Fruit fly (Drosophila melanogaster): ENCODE measurements around the gene Sfxn1-3.

The Sfxn1-3 gene

DNA sequence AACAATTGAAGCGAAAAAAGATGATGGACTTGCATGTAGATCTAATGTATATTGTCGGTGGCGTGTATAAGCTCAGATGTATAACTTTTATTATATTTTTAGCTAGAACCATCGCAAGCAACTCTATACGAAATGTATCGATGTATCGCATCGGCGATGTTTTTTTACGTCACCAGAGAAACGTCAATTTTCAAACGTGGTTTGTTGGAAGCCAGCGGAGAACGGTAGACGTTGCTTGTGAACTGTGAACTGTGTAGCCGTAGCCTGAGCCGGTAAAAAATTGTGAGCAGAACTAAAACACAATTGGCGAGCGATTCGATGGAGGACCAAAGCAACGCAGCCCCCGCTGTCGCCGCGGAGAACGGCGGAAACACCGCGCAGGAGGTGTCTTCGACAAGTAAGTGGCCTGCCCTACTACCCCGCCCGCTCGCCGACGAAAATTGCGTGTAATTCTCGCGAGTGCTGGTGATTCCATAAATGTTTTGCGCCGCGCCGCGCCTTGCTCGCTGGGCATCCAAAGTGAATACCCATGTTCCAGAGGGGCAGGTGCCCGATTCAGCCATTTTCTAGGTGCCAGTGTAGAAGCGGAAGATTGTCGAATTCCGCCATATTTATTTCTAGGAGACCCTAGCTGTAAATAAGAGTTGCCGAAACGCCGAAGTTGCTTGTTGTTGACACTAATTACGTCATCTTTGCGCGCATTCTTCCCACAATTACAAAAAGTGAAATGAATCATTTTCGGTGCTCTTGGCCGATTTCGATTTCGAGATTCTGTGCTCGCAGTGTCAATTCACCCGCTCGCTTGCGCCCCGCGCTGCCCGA is 24.7 kb downstream of the Sfxn1-3 start, which contains the start of gene lost:
Gene lost (plus strand): TSS at position 193 of the 822 bp plus-strand sequence.
- TF ChIP-seq row (GFP tag; IDR thresholded peaks at IDR 0.05) (peak; percentile 80), CG6791 (GFP tag; IDR thresholded peaks at IDR 0.05; ENCODE audit: partially characterized antibody) (peak; percentile 100), CG4424 (GFP tag; optimal IDR thresholded peaks at IDR 0.05) (no peak), CG9437 (GFP tag; optimal IDR thresholded peaks at IDR 0.05) (peak; percentile 98), insv (GFP tag; optimal IDR thresholded peaks at IDR 0.05) (no peak), Dll (GFP tag; IDR thresholded peaks at IDR 0.05; ENCODE audit: partially characterized antibody) (peak; percentile 97), mam (GFP tag; optimal IDR thresholded peaks at IDR 0.05) (peak; percentile 29), Adf1 (GFP tag; IDR thresholded peaks at IDR 0.05) (peak; percentile 43), CG11695 (GFP tag; IDR thresholded peaks at IDR 0.05) (0 out of 3 replicates have a peak, but pooled peaks have one; percentile 16), caup (GFP tag; optimal IDR thresholded peaks at IDR 0.05; ENCODE audit: severe bottlenecking) (peak; percentile 44), CG30403 (GFP tag; optimal IDR thresholded peaks at IDR 0.05) (no peak), Hmr (GFP tag; optimal IDR thresholded peaks at IDR 0.05) (peak; percentile 72), D19A (tag; optimal IDR thresholded peaks at IDR 0.05) (peak; percentile 3), CG14014 (GFP tag; IDR thresholded peaks at IDR 0.05) (no peak), Dip3 (GFP tag; optimal IDR thresholded peaks at IDR 0.05) (no peak), lmd (GFP tag; IDR thresholded peaks at IDR 0.05) (peak; percentile 27; the same call in 1 of the 2 replicates), jumu (GFP tag; optimal IDR thresholded peaks at IDR 0.05) (no peak), CG1647 (GFP tag; optimal IDR thresholded peaks at IDR 0.05) (no peak), CG11093 (GFP tag; IDR thresholded peaks at IDR 0.05) (no peak), zfh1 (GFP tag; IDR thresholded peaks at IDR 0.05) (0 out of 3 replicates have a peak, but pooled peaks have one; percentile 29), CG5180 (GFP tag; optimal IDR thresholded peaks at IDR 0.05) (peak; percentile 61), CG10267 (tag; optimal IDR thresholded peaks at IDR 0.05) (peak; percentile 48), her (GFP tag; optimal IDR thresholded peaks at IDR 0.05) (peak; percentile 22), fu2 (GFP tag; optimal IDR thresholded peaks at IDR 0.05) (peak; percentile 22), exex (tag; optimal IDR thresholded peaks at IDR 0.05) (peak; percentile 17), pita (GFP tag; optimal IDR thresholded peaks at IDR 0.05) (no peak), CG34422 (GFP tag; IDR thresholded peaks at IDR 0.05) (peak; percentile 52; the same call in 2 of the 3 replicates), Spps (tag; optimal IDR thresholded peaks at IDR 0.05) (no peak), crol (GFP tag; IDR thresholded peaks at IDR 0.05) (peak; percentile 71), NK7.1 (GFP tag; optimal IDR thresholded peaks at IDR 0.05) (no peak), disco-r (GFP tag; optimal IDR thresholded peaks at IDR 0.05) (no peak), klu (GFP tag; IDR thresholded peaks at IDR 0.05) (no peak), Doc3 (GFP tag; IDR thresholded peaks at IDR 0.05; ENCODE audit: partially characterized antibody) (peak; percentile 95), CG6654 (GFP tag; optimal IDR thresholded peaks at IDR 0.05) (no peak), CG18262 (tag; optimal IDR thresholded peaks at IDR 0.05) (peak; percentile 32), Lim3 (GFP tag; IDR thresholded peaks at IDR 0.05) (no peak), CG11504 (tag; optimal IDR thresholded peaks at IDR 0.05) (no peak), zfh2 (GFP tag; optimal IDR thresholded peaks at IDR 0.05) (peak; percentile 44), Blimp-1 (GFP tag; optimal IDR thresholded peaks at IDR 0.05) (no peak), slbo (GFP tag; IDR thresholded peaks at IDR 0.05) (peak; percentile 64), CG18011 (GFP tag; optimal IDR thresholded peaks at IDR 0.05) (peak; percentile 94), CG1024 (GFP tag; IDR thresholded peaks at IDR 0.05) (peak; percentile 59), HHEX (GFP tag; optimal IDR thresholded peaks at IDR 0.05) (no peak), CG11696 (GFP tag; IDR thresholded peaks at IDR 0.05) (no peak), CG14965 (GFP tag; optimal IDR thresholded peaks at IDR 0.05; ENCODE audit: borderline replicate concordance) (no peak), grn (GFP tag; optimal IDR thresholded peaks at IDR 0.05) (no peak), fd64A (GFP tag; optimal IDR thresholded peaks at IDR 0.05) (peak; percentile 9), CG2712 (tag; optimal IDR thresholded peaks at IDR 0.05) (peak; percentile 62), CG2678 (tag; optimal IDR thresholded peaks at IDR 0.05) (no peak)
